Fruit fly (Drosophila melanogaster): ENCODE measurements around the gene CG14147.

The CG14147 gene

dm6 chr3L:10986613-10987012, 14.2 kb downstream of the CG14147 start:
- TF ChIP-seq CG8478 (optimal IDR thresholded peaks at IDR 0.05), result no peak
- TF ChIP-seq CTCF (optimal IDR thresholded peaks at IDR 0.05), result no peak

dm6 chr3L:10988559-10988958, 16.1 kb downstream of the CG14147 start:
- TF ChIP-seq CG8478 (optimal IDR thresholded peaks at IDR 0.05) (no peak), CTCF (optimal IDR thresholded peaks at IDR 0.05) (no peak)

dm6 chr3L:10989305-10989704, 16.9 kb downstream of the CG14147 start:
- TF ChIP-seq CTCF (optimal IDR thresholded peaks at IDR 0.05), result no peak
- TF ChIP-seq CG8478 (optimal IDR thresholded peaks at IDR 0.05), result no peak

- no peak for TF ChIP-seq CG8478 (optimal IDR thresholded peaks at IDR 0.05)
- TF ChIP-seq CTCF (optimal IDR thresholded peaks at IDR 0.05), result no peak
Observed at dm6 chr3L:10989873-10990272, 17.4 kb downstream of the CG14147 start.

- TF ChIP-seq CTCF (optimal IDR thresholded peaks at IDR 0.05) (no peak), CG8478 (optimal IDR thresholded peaks at IDR 0.05) (no peak)
Observed at dm6 chr3L:10991242-10992021, 19.0 kb downstream of the CG14147 start.

- TF ChIP-seq CG8478 (optimal IDR thresholded peaks at IDR 0.05) (no peak), CTCF (optimal IDR thresholded peaks at IDR 0.05) (no peak)
Observed at dm6 chr3L:10997240-10997830, 24.9 kb downstream of the CG14147 start.

dm6 chr3L:10999558-10999957, 27.1 kb downstream of the CG14147 start:
- TF ChIP-seq CG8478 (optimal IDR thresholded peaks at IDR 0.05) (no peak), CTCF (optimal IDR thresholded peaks at IDR 0.05) (no peak)

- no peak for TF ChIP-seq CG8478 (optimal IDR thresholded peaks at IDR 0.05)
Observed at dm6 chr3L:11001719-11002118, 29.3 kb downstream of the CG14147 start.

dm6 chr3L:11002923-11003322, 30.5 kb downstream of the CG14147 start:
- TF ChIP-seq CG8478 (optimal IDR thresholded peaks at IDR 0.05) (no peak), CTCF (optimal IDR thresholded peaks at IDR 0.05) (no peak)

dm6 chr3L:11003980-11004379, 31.5 kb downstream of the CG14147 start:
- TF ChIP-seq CG8478 (optimal IDR thresholded peaks at IDR 0.05), result no peak

- TF ChIP-seq CTCF (optimal IDR thresholded peaks at IDR 0.05), result no peak
- no peak for TF ChIP-seq CG8478 (optimal IDR thresholded peaks at IDR 0.05)
Observed at dm6 chr3L:11004739-11005476, 32.5 kb downstream of the CG14147 start.

dm6 chr3L:11006433-11006832, 34.0 kb downstream of the CG14147 start:
- no peak for TF ChIP-seq CG8478 (optimal IDR thresholded peaks at IDR 0.05)
- TF ChIP-seq CTCF (optimal IDR thresholded peaks at IDR 0.05), result no peak

dm6 chr3L:11007786-11008185, 35.3 kb downstream of the CG14147 start:
- TF ChIP-seq CG8478 (optimal IDR thresholded peaks at IDR 0.05), result no peak
- no peak for TF ChIP-seq CTCF (optimal IDR thresholded peaks at IDR 0.05)

dm6 chr3L:11009000-11009794, 36.7 kb downstream of the CG14147 start, which contains the start of gene klu:
klu (minus strand) TSS chr3L:11009188.
- TF ChIP-seq CG8478 (optimal IDR thresholded peaks at IDR 0.05), result no peak
- TF ChIP-seq CTCF (optimal IDR thresholded peaks at IDR 0.05), result no peak

dm6 chr3L:11010410-11010827, 38.0 kb downstream of the CG14147 start:
- TF ChIP-seq CTCF (optimal IDR thresholded peaks at IDR 0.05) (no peak), CG8478 (optimal IDR thresholded peaks at IDR 0.05) (no peak)

Measured in S2 (cell line).